Fruit fly (Drosophila melanogaster) Kc167 (cell line): ENCODE data around the gene sofe.

Source experiments
- Myc ChIP-seq: fragments of >200 bp; optimal IDR thresholded peaks from 2 replicates; lab custom pipeline; 2017; ENCODE audit warnings: missing external identifiers
- Sin3A ChIP-seq: fragments of >200 bp; optimal IDR thresholded peaks from 2 replicates; lab custom pipeline; 2018; ENCODE audit warnings: missing external identifiers
- h ChIP-seq: fragments of >200 bp; optimal IDR thresholded peaks from 3 replicates; lab custom pipeline; 2018; ENCODE audit warnings: missing external identifiers
- insv ChIP-seq: fragments of >200 bp; optimal IDR thresholded peaks from 3 replicates; lab custom pipeline; 2018; ENCODE audit warnings: missing external identifiers
- psq ChIP-seq: fragments of >200 bp; optimal IDR thresholded peaks from 2 replicates; lab custom pipeline; 2017; ENCODE audit warnings: missing external identifiers
- ttk ChIP-seq: sonication (Bioruptor generic); optimal IDR thresholded peaks from 2 replicates; lab custom pipeline; 2017; ENCODE audit warnings: missing external identifiers

The sofe gene

dm6 chrX:10857376-10857775 lies at the start of gene sofe, which contains the start of gene CG2186:
sofe (minus strand) TSS chrX:10857413.
CG2186 (plus strand) TSS chrX:10857655.
- no peak for TF ChIP-seq ttk (lab: Kevin White, UChicago)
- no peak for TF ChIP-seq insv (lab: Kevin White, UChicago)
- no peak for TF ChIP-seq psq (lab: Kevin White, UChicago)
- no peak for TF ChIP-seq h
- TF ChIP-seq Sin3A (lab: Kevin White, UChicago), result no peak
- no peak for TF ChIP-seq Myc (lab: Kevin White, UChicago)

dm6 chrX:10906222-10906866 lies 49.1 kb upstream of the sofe start:
- no peak for TF ChIP-seq psq (lab: Kevin White, UChicago)
- TF ChIP-seq h, result no peak
- no peak for TF ChIP-seq Sin3A (lab: Kevin White, UChicago)
- TF ChIP-seq Myc (lab: Kevin White, UChicago), result no peak
- no peak for TF ChIP-seq ttk (lab: Kevin White, UChicago)
- no peak for TF ChIP-seq insv (lab: Kevin White, UChicago)

- TF ChIP-seq Sin3A (lab: Kevin White, UChicago) (no peak), ttk (lab: Kevin White, UChicago) (no peak), insv (lab: Kevin White, UChicago) (no peak), Myc (lab: Kevin White, UChicago) (no peak), h (no peak), psq (lab: Kevin White, UChicago) (no peak)
These were observed 48.3 kb upstream of the sofe start, which contains the start of gene CG43901 for dm6 chrX:10905467-10905866. CG43901 (plus strand) TSS chrX:10905767.

- TF ChIP-seq h (no peak), ttk (lab: Kevin White, UChicago) (no peak), psq (lab: Kevin White, UChicago) (no peak), Myc (lab: Kevin White, UChicago) (no peak), insv (lab: Kevin White, UChicago) (no peak), Sin3A (lab: Kevin White, UChicago) (no peak)
These were observed 47.8 kb upstream of the sofe start for dm6 chrX:10905047-10905446.

- no peak for TF ChIP-seq insv (lab: Kevin White, UChicago)
- no peak for TF ChIP-seq psq (lab: Kevin White, UChicago)
- TF ChIP-seq Myc (lab: Kevin White, UChicago), result no peak
- TF ChIP-seq h, result no peak
- TF ChIP-seq Sin3A (lab: Kevin White, UChicago), result no peak
- no peak for TF ChIP-seq ttk (lab: Kevin White, UChicago)
These were observed 42.5 kb upstream of the sofe start, which contains the start of gene CG15208 for dm6 chrX:10899665-10900064. CG15208 (plus strand) TSS chrX:10899965.

- TF ChIP-seq Myc (lab: Kevin White, UChicago), result no peak
- TF ChIP-seq Sin3A (lab: Kevin White, UChicago), result no peak
- no peak for TF ChIP-seq ttk (lab: Kevin White, UChicago)
- no peak for TF ChIP-seq psq (lab: Kevin White, UChicago)
- no peak for TF ChIP-seq h
- TF ChIP-seq insv (lab: Kevin White, UChicago), result no peak
These were observed 42.0 kb upstream of the sofe start, which contains the start of gene CG1582 for dm6 chrX:10899232-10899631. CG1582 (minus strand) TSS chrX:10899302.

dm6 chrX:10893208-10893607 lies 36.0 kb upstream of the sofe start:
- TF ChIP-seq Myc (lab: Kevin White, UChicago) (no peak), insv (lab: Kevin White, UChicago) (no peak), Sin3A (lab: Kevin White, UChicago) (no peak)

- no peak for TF ChIP-seq Myc (lab: Kevin White, UChicago)
- TF ChIP-seq Sin3A (lab: Kevin White, UChicago), result no peak
- no peak for TF ChIP-seq h
- no peak for TF ChIP-seq insv (lab: Kevin White, UChicago)
- TF ChIP-seq ttk (lab: Kevin White, UChicago), result no peak
- TF ChIP-seq psq (lab: Kevin White, UChicago), result no peak
These were observed 33.9 kb upstream of the sofe start, which contains the start of gene Ork1 for dm6 chrX:10891150-10891549. Ork1 (minus strand) TSS chrX:10891250.

- TF ChIP-seq ttk (lab: Kevin White, UChicago) (no peak), Myc (lab: Kevin White, UChicago) (no peak), Sin3A (lab: Kevin White, UChicago) (no peak), insv (lab: Kevin White, UChicago) (no peak), psq (lab: Kevin White, UChicago) (no peak), h (no peak)
These were observed 32.9 kb upstream of the sofe start for dm6 chrX:10889955-10890617.

dm6 chrX:10887643-10888042 lies 30.4 kb upstream of the sofe start:
- no peak for TF ChIP-seq Myc (lab: Kevin White, UChicago)
- TF ChIP-seq ttk (lab: Kevin White, UChicago), result no peak
- TF ChIP-seq insv (lab: Kevin White, UChicago), result no peak

- TF ChIP-seq Myc (lab: Kevin White, UChicago), result no peak
- TF ChIP-seq h, result no peak
- no peak for TF ChIP-seq ttk (lab: Kevin White, UChicago)
- TF ChIP-seq insv (lab: Kevin White, UChicago), result no peak
- TF ChIP-seq psq (lab: Kevin White, UChicago), result no peak
- no peak for TF ChIP-seq Sin3A (lab: Kevin White, UChicago)
These were observed 29.2 kb upstream of the sofe start for dm6 chrX:10886418-10886817.

dm6 chrX:10883740-10884139 lies 26.5 kb upstream of the sofe start:
- TF ChIP-seq insv (lab: Kevin White, UChicago) (no peak), Myc (lab: Kevin White, UChicago) (no peak), ttk (lab: Kevin White, UChicago) (no peak), Sin3A (lab: Kevin White, UChicago) (no peak), psq (lab: Kevin White, UChicago) (no peak), h (no peak)
